Worm (Caenorhabditis elegans) whole organism, L3 larva: Measurements from ENCODE around the gene srg-69.

Experiments used
- ZK546.5 ChIP-seq: sonication (generic microtip); optimal IDR thresholded peaks from 2 replicates; lab custom pipeline; 2017; ENCODE audit warnings: missing biosample characterization, missing genetic modification characterization
- ceh-16 ChIP-seq: sonication (generic microtip); optimal IDR thresholded peaks from 2 replicates; lab custom pipeline; 2017; ENCODE audit warnings: missing biosample characterization, missing genetic modification characterization
- ceh-28 ChIP-seq: fragments of 150-350 bp; optimal IDR thresholded peaks from 2 replicates; lab custom pipeline; 2014; ENCODE audit warnings: missing biosample characterization, missing genetic modification reagents, missing genetic modification characterization
- ceh-82 ChIP-seq: fragments of 150-350 bp; optimal IDR thresholded peaks from 2 replicates; lab custom pipeline; 2014; ENCODE audit warnings: missing biosample characterization, missing genetic modification characterization
- ceh-9 ChIP-seq: sonication (generic microtip); optimal IDR thresholded peaks from 2 replicates; lab custom pipeline; 2018; ENCODE audit warnings: missing biosample characterization, missing genetic modification characterization
- daf-12 ChIP-seq: fragments of 150-350 bp; optimal IDR thresholded peaks from 2 replicates; lab custom pipeline; 2014; ENCODE audit warnings: missing biosample characterization, missing genetic modification reagents, missing genetic modification characterization
- egl-27 ChIP-seq: sonication (generic microtip); optimal IDR thresholded peaks from 4 replicates; lab custom pipeline; 2017; ENCODE audit warnings: missing biosample characterization, missing genetic modification reagents, missing genetic modification characterization
- elt-2 ChIP-seq: sonication (generic microtip); optimal IDR thresholded peaks from 2 replicates; lab custom pipeline; 2016; ENCODE audit warnings: missing genetic modification reagents, mild to moderate bottlenecking, missing genetic modification characterization, missing compliant biosample characterization
- elt-3 ChIP-seq, 3 experiments: fragments of 150-350 bp in 1 of 3; sonication (generic microtip) in 2 of 3; optimal IDR thresholded peaks; 2 replicates in 2 of 3; 4 replicates in 1 of 3; lab custom pipeline; 2014 to 2017; ENCODE audit warnings: missing biosample characterization in 3 of 3, missing genetic modification characterization in 3 of 3
- eor-1 ChIP-seq, 2 experiments: fragments of 150-350 bp; optimal IDR thresholded peaks; 2 replicates each; lab custom pipeline; 2014 to 2018; ENCODE audit warnings: missing biosample characterization in 2 of 2, missing genetic modification characterization in 2 of 2
- fkh-10 ChIP-seq: sonication (generic microtip); optimal IDR thresholded peaks from 2 replicates; lab custom pipeline; 2017; ENCODE audit warnings: missing biosample characterization, missing genetic modification reagents, missing genetic modification characterization
- fkh-2 ChIP-seq: fragments of 150-350 bp; optimal IDR thresholded peaks from 2 replicates; lab custom pipeline; 2014; ENCODE audit warnings: missing biosample characterization, missing genetic modification reagents, missing genetic modification characterization
- fos-1 ChIP-seq: fragments of 150-350 bp; optimal IDR thresholded peaks from 2 replicates; lab custom pipeline; 2014; ENCODE audit warnings: missing biosample characterization, missing genetic modification characterization
- jun-1 ChIP-seq: fragments of 150-350 bp; optimal IDR thresholded peaks from 2 replicates; lab custom pipeline; 2014; ENCODE audit warnings: missing biosample characterization, missing genetic modification reagents, missing genetic modification characterization
- lin-15B ChIP-seq: fragments of 150-350 bp; optimal IDR thresholded peaks from 2 replicates; lab custom pipeline; 2014; ENCODE audit warnings: missing biosample characterization, missing genetic modification characterization
- lsy-12 ChIP-seq: sonication (generic microtip); optimal IDR thresholded peaks from 2 replicates; lab custom pipeline; 2016; ENCODE audit warnings: mild to moderate bottlenecking, missing genetic modification characterization, missing compliant biosample characterization
- mdl-1 ChIP-seq: fragments of 150-350 bp; optimal IDR thresholded peaks from 2 replicates; lab custom pipeline; 2014; ENCODE audit warnings: missing biosample characterization, missing genetic modification characterization
- mml-1 ChIP-seq: fragments of 150-350 bp; sonication (generic microtip); optimal IDR thresholded peaks from 3 replicates; lab custom pipeline; 2014; ENCODE audit warnings: missing biosample characterization, missing genetic modification characterization
- nfya-1 ChIP-seq: sonication (generic microtip); optimal IDR thresholded peaks from 2 replicates; lab custom pipeline; 2017; ENCODE audit warnings: missing genetic modification characterization, mild to moderate bottlenecking, missing compliant biosample characterization, antibody characterized with exemption, moderate library complexity; ENCODE audit not compliant: insufficient read depth
- nhr-11 ChIP-seq: fragments of 150-350 bp; optimal IDR thresholded peaks from 2 replicates; lab custom pipeline; 2014; ENCODE audit warnings: missing biosample characterization, missing genetic modification characterization
- nhr-12 ChIP-seq: fragments of 150-350 bp; optimal IDR thresholded peaks from 2 replicates; lab custom pipeline; 2014; ENCODE audit warnings: missing biosample characterization, missing genetic modification characterization
- nhr-237 ChIP-seq: fragments of 150-350 bp; optimal IDR thresholded peaks from 2 replicates; lab custom pipeline; 2014; ENCODE audit warnings: missing biosample characterization, missing genetic modification characterization
- nhr-28 ChIP-seq: fragments of 150-350 bp; optimal IDR thresholded peaks from 2 replicates; lab custom pipeline; 2014; ENCODE audit warnings: missing biosample characterization, missing genetic modification characterization
- nhr-43 ChIP-seq: sonication (generic microtip); optimal IDR thresholded peaks from 2 replicates; lab custom pipeline; 2016; ENCODE audit warnings: mild to moderate bottlenecking, missing genetic modification characterization, missing compliant biosample characterization; ENCODE audit not compliant: poor library complexity, severe bottlenecking
- nhr-67 ChIP-seq: fragments of 150-350 bp; optimal IDR thresholded peaks from 2 replicates; lab custom pipeline; 2014; ENCODE audit warnings: missing biosample characterization, missing genetic modification characterization
- nhr-77 ChIP-seq: fragments of 150-350 bp; optimal IDR thresholded peaks from 2 replicates; lab custom pipeline; 2014; ENCODE audit warnings: missing biosample characterization, missing genetic modification characterization
- pha-4 ChIP-seq: fragments of 150-350 bp; optimal IDR thresholded peaks from 2 replicates; lab custom pipeline; 2014; ENCODE audit warnings: missing biosample characterization, missing genetic modification reagents, missing genetic modification characterization
- pqm-1 ChIP-seq: fragments of 150-350 bp; optimal IDR thresholded peaks from 2 replicates; lab custom pipeline; 2017; ENCODE audit warnings: missing biosample characterization, missing genetic modification characterization, inconsistent platforms
- skn-1 ChIP-seq: fragments of 150-350 bp; optimal IDR thresholded peaks from 2 replicates; lab custom pipeline; 2014; ENCODE audit warnings: missing biosample characterization, missing genetic modification characterization
- snpc-4 ChIP-seq: fragments of 150-350 bp; optimal IDR thresholded peaks from 2 replicates; lab custom pipeline; 2014; ENCODE audit warnings: missing biosample characterization, missing genetic modification characterization
- tbx-2 ChIP-seq: sonication (generic microtip); optimal IDR thresholded peaks from 2 replicates; lab custom pipeline; 2016; ENCODE audit warnings: mild to moderate bottlenecking, missing genetic modification characterization, missing compliant biosample characterization
- unc-62 ChIP-seq: fragments of 150-350 bp; sonication (generic microtip); optimal IDR thresholded peaks from 4 replicates; lab custom pipeline; 2014; ENCODE audit warnings: missing biosample characterization, missing genetic modification reagents, missing genetic modification characterization
- zag-1 ChIP-seq: fragments of 150-350 bp; optimal IDR thresholded peaks from 2 replicates; lab custom pipeline; 2014; ENCODE audit warnings: missing biosample characterization, missing genetic modification characterization
- ztf-11 ChIP-seq: fragments of 150-350 bp; optimal IDR thresholded peaks from 2 replicates; lab custom pipeline; 2014; ENCODE audit warnings: missing biosample characterization, missing genetic modification characterization

srg-69 gene

DNA sequence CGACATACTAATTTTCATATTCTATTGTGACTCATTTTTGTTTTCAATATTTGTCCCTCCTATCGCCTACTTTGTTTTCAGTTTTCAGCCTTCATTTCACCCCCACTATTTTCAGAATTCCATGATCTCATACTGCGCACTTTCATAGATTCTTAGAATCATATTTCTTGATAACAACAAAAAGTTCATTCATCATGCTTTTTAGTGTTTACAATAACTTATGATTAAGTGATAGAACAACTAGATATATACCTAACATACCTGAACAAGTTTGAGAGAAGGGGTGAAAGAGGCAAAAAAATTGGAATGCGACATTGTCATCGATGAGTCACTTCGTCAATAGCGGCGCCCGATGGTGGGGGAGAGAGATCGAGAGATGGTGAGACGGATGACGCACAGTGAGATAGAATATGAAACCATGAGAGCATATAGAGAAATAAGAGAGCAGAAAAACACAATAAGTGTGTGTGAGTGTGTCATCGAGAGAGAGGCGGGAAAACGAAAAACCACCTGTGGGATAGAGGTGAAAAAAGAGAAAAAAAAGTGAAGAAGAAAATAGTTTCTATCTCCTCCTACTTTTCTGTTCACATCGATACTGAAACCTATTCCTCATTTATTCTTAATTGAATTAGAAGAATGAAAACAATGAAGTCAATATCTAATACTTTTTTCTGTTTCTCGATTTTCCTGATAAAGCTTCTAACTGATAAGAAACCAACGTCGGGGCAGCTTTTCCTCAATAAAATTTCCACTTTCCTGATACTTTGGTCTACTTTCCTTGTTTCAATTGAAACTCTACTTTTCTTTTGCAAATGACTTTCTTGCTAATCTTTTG, 18.6 kb upstream of the srg-69 start (continued):
- TF ChIP-seq nhr-67 = no peak
- TF ChIP-seq nhr-237 (tag; lab: Kevin White, UChicago) = no peak
- peak in 1 of 3 experiments; percentile 31 for TF ChIP-seq elt-3 (tag; optimal IDR thresholded peaks at IDR 0.05; lab: Kevin White, UChicago)
- no peak for TF ChIP-seq fkh-10 (GFP tag; lab: Kevin White, UChicago)

DNA sequence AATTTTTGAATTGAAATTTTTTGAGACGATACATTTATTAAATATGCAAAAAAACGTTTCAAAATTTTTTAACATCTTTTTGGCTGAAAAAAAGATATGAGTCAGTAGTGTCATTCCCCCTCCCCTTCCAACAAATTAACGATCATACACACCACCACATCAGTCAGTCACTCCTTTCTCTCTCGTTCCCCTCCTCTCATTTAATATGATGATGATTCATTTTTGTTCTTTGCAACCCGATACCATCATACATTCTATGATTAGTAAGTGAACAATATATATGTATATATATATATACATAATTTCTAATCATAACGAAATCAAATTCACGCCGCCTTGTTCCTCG, 18.0 kb upstream of the srg-69 start:
- no peak for TF ChIP-seq egl-27 (tag; lab: Kevin White, UChicago)
- TF ChIP-seq pha-4 (tag; lab: Kevin White, UChicago) = peak; percentile 38
- peak; percentile 75 for TF ChIP-seq fos-1
- peak; percentile 55 for TF ChIP-seq elt-2 (tag; lab: Kevin White, UChicago)
- no peak for TF ChIP-seq mml-1 (tag; lab: Kevin White, UChicago)
- no peak for TF ChIP-seq tbx-2 (tag; lab: Kevin White, UChicago)
- no peak for TF ChIP-seq nhr-67
- no peak for TF ChIP-seq unc-62 (GFP tag; lab: Kevin White, UChicago)
- TF ChIP-seq nfya-1 = peak; percentile 7
- peak; percentile 2 for TF ChIP-seq jun-1 (tag; lab: Kevin White, UChicago)

DNA sequence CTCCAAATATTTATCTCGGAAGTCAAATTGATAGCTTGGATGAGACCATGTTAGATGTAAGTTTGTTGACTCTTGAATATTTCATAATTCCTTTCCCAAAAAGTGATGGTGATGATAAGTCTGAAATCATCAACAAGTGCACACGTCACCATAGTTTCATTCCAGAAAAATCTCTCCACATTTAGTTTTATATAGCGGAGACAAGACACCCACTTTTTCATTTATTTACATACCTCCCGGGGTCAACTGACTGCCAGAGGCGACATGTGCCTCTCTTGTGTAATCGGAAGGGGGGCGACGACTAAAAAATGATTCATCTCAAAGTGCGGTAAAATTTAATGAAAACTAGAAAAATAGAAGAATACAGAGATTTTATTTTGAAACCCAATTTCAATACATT, 17.2 kb upstream of the srg-69 start:
- TF ChIP-seq mdl-1 (tag; lab: Kevin White, UChicago) = no peak
- no peak for TF ChIP-seq nhr-28 (tag; lab: Kevin White, UChicago)
- no peak for TF ChIP-seq nhr-12 (tag; lab: Kevin White, UChicago)
- peak; percentile 85 for TF ChIP-seq elt-2 (tag; lab: Kevin White, UChicago)
- no peak for TF ChIP-seq lsy-12 (tag; lab: Kevin White, UChicago)
- no peak for TF ChIP-seq lin-15B (tag; lab: Kevin White, UChicago)
- TF ChIP-seq pha-4 (tag; lab: Kevin White, UChicago) = peak; percentile 98
- no peak for TF ChIP-seq ceh-16 (tag; lab: Kevin White, UChicago)
- TF ChIP-seq ceh-82 (tag; lab: Kevin White, UChicago) = no peak
- no peak for TF ChIP-seq eor-1 (tag; optimal IDR thresholded peaks at IDR 0.05; lab: Kevin White, UChicago)
- TF ChIP-seq ceh-28 (tag; lab: Kevin White, UChicago) = no peak
- TF ChIP-seq ceh-9 (tag; lab: Kevin White, UChicago) = no peak
- no peak for TF ChIP-seq elt-3 (tag; optimal IDR thresholded peaks at IDR 0.05; lab: Kevin White, UChicago)
- TF ChIP-seq nfya-1 = peak; percentile 31
- TF ChIP-seq zag-1 = no peak
- peak; percentile 78 for TF ChIP-seq jun-1 (tag; lab: Kevin White, UChicago)
- no peak for TF ChIP-seq ztf-11
- no peak for TF ChIP-seq daf-12 (tag; lab: Kevin White, UChicago)
- TF ChIP-seq fkh-10 (GFP tag; lab: Kevin White, UChicago) = no peak
- no peak for TF ChIP-seq nhr-11 (tag; lab: Kevin White, UChicago)
- TF ChIP-seq pqm-1 (tag; lab: Kevin White, UChicago) = peak; percentile 48
- TF ChIP-seq snpc-4 (tag; lab: Kevin White, UChicago) = peak; percentile 1
- TF ChIP-seq fkh-2 (tag; lab: Kevin White, UChicago) = no peak
- TF ChIP-seq skn-1 = peak; percentile 63

DNA sequence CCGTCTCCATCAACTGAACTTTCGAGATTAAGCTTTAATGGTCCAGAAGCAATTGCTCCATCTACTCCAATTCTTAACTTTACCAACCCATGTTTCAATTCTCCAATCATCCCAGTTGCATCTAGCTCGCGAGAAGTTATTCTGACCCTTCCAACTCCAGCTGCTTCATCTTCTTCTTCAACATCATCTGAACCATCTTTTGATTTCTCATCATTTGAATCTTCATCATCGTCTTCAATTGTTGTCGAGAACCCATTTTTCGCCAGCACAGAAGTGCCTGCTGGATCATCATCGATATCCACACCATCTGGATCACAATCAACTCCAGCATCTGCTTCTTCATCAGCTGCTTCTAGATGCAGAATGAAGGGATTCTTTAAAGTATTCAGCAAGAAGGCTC, 15.9 kb upstream of the srg-69 start:
- TF ChIP-seq elt-2 (tag; lab: Kevin White, UChicago) (peak; percentile 2), pqm-1 (tag; lab: Kevin White, UChicago) (no peak)

DNA sequence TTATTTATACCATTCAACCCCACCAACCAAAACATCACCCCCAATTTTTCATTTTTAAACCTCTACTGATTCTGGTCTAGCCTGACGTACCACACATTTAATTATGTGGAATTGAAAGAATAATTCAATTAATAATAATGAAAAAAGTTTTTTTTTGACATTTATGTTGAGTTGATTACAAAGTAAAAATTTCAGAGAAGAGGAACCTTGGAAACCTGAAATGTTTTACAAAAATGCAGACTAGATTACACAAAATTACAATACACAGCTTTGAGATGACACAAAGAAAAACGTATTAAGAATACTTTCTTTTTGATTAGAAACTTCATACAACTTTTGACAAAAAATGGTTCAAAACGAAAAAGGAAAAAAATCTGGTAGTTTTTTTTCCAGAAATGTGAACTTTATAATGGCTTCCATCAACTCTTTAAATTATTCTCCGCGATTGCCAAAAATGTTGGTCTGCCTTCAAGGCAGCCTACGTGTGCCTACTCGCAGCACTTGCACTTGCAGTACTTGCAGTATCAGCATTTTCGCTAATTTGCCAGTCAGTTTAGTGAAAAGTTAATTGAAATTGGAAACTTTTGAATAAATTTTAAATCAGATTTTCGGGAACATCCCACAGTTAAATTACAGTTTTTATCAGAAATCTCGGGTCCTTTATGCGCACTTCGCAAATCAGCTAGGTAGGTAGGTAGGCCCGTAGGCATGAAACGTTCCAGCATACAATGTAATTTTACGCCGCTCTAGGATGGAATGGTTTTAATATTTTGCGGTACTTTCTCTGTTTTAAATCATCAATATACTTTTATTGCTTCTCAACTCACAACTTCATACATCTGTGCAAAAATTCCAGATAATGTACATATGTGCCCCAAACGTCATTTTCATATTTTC, 14.6 kb upstream of the srg-69 start:
- TF ChIP-seq fos-1 = peak; percentile 12
- TF ChIP-seq ZK546.5 (tag; lab: Kevin White, UChicago) = no peak
- TF ChIP-seq lin-15B (tag; lab: Kevin White, UChicago) = no peak
- peak; percentile 40 for TF ChIP-seq lsy-12 (tag; lab: Kevin White, UChicago)
- no peak for TF ChIP-seq nhr-28 (tag; lab: Kevin White, UChicago)
- TF ChIP-seq skn-1 = no peak
- no peak for TF ChIP-seq nhr-11 (tag; lab: Kevin White, UChicago)
- TF ChIP-seq egl-27 (tag; lab: Kevin White, UChicago) = no peak
- no peak for TF ChIP-seq ceh-16 (tag; lab: Kevin White, UChicago)
- TF ChIP-seq jun-1 (tag; lab: Kevin White, UChicago) = peak; percentile 27
- TF ChIP-seq pha-4 (tag; lab: Kevin White, UChicago) = peak; percentile 23
- TF ChIP-seq nhr-43 = no peak
- TF ChIP-seq ceh-28 (tag; lab: Kevin White, UChicago) = peak; percentile 8
- TF ChIP-seq fkh-2 (tag; lab: Kevin White, UChicago) = no peak
- TF ChIP-seq zag-1 = no peak
- TF ChIP-seq nhr-77 (tag; lab: Kevin White, UChicago) = no peak
